Fruit fly (Drosophila melanogaster) whole organism, prepupa: ENCODE data around the gene jhamt.
A peak's percentile ranks its signal among the peaks of the same experiment; 100 is the strongest.

Experiments used
- CG10631 ChIP-seq: fragments of 200-800 bp; sonication (Bioruptor generic); optimal IDR thresholded peaks from 2 replicates; lab custom pipeline; 2016; ENCODE audit warnings: missing biosample characterization, missing genetic modification characterization
- CG10669 ChIP-seq: fragments of 200-800 bp; sonication (Bioruptor generic); optimal IDR thresholded peaks from 3 replicates; lab custom pipeline; 2018; ENCODE audit warnings: missing biosample characterization, mild to moderate bottlenecking, missing genetic modification characterization, moderate library complexity
- CG11294 ChIP-seq: fragments of 200-800 bp; sonication (Bioruptor generic); IDR thresholded peaks from 2 replicates; pipeline ENCODE4 v1.3.6; 2022; ENCODE audit warnings: missing biosample characterization, missing genetic modification characterization
- CG11762 ChIP-seq: fragments of 200-800 bp; sonication (Bioruptor generic); optimal IDR thresholded peaks from 3 replicates; lab custom pipeline; 2016; ENCODE audit warnings: missing biosample characterization, missing genetic modification characterization; ENCODE audit not compliant: insufficient read depth
- CG11902 ChIP-seq: fragments of 200-800 bp; sonication (Bioruptor generic); optimal IDR thresholded peaks from 3 replicates; lab custom pipeline; 2016; ENCODE audit warnings: missing biosample characterization, missing genetic modification characterization
- CG15336 ChIP-seq: fragments of 200-800 bp; sonication (Bioruptor generic); IDR thresholded peaks from 2 replicates; pipeline ENCODE4 v1.3.6; 2022; ENCODE audit warnings: missing biosample characterization, missing genetic modification characterization
- CG1621 ChIP-seq: fragments of 200-800 bp; sonication (Bioruptor generic); optimal IDR thresholded peaks from 3 replicates; lab custom pipeline; 2018; ENCODE audit warnings: missing biosample characterization, mild to moderate bottlenecking, missing genetic modification characterization
- CG16779 ChIP-seq: fragments of 200-800 bp; sonication (Bioruptor generic); optimal IDR thresholded peaks from 3 replicates; lab custom pipeline; 2017; ENCODE audit warnings: missing biosample characterization, mild to moderate bottlenecking, missing genetic modification characterization
- CG3032 ChIP-seq: fragments of 200-800 bp; optimal IDR thresholded peaks from 2 replicates; lab custom pipeline; 2019; ENCODE audit warnings: missing biosample characterization, mild to moderate bottlenecking, missing genetic modification characterization, moderate library complexity
- CG31627 ChIP-seq: fragments of 200-800 bp; sonication (Bioruptor generic); optimal IDR thresholded peaks from 3 replicates; lab custom pipeline; 2016; ENCODE audit warnings: missing biosample characterization, missing genetic modification characterization
- CG32006 ChIP-seq: fragments of 200-800 bp; sonication (Bioruptor generic); optimal IDR thresholded peaks from 3 replicates; lab custom pipeline; 2017; ENCODE audit warnings: missing biosample characterization, mild to moderate bottlenecking, missing genetic modification characterization
- CG34406 ChIP-seq: fragments of 200-800 bp; sonication (Bioruptor generic); optimal IDR thresholded peaks from 3 replicates; lab custom pipeline; 2016; ENCODE audit warnings: missing biosample characterization, missing genetic modification characterization
- CG4318 ChIP-seq: fragments of 200-800 bp; sonication (Bioruptor generic); optimal IDR thresholded peaks from 3 replicates; lab custom pipeline; 2017; ENCODE audit warnings: missing biosample characterization, mild to moderate bottlenecking, missing genetic modification characterization
- CG6276 ChIP-seq: fragments of 200-800 bp; sonication (Bioruptor generic); optimal IDR thresholded peaks from 2 replicates; lab custom pipeline; 2017; ENCODE audit warnings: missing biosample characterization, mild to moderate bottlenecking, missing genetic modification characterization
- CG6808 ChIP-seq: fragments of 200-800 bp; sonication (Bioruptor generic); optimal IDR thresholded peaks from 3 replicates; lab custom pipeline; 2017; ENCODE audit warnings: missing biosample characterization, missing genetic modification characterization, mild to moderate bottlenecking, moderate library complexity, missing genetic modification reagents
- CG6854 ChIP-seq: fragments of 200-800 bp; sonication (Bioruptor generic); optimal IDR thresholded peaks from 2 replicates; lab custom pipeline; 2017; ENCODE audit warnings: missing biosample characterization, mild to moderate bottlenecking, missing genetic modification characterization
- CG7368 ChIP-seq: fragments of 200-800 bp; sonication (Bioruptor generic); optimal IDR thresholded peaks from 3 replicates; lab custom pipeline; 2016; ENCODE audit warnings: missing biosample characterization, missing genetic modification characterization
- CG8119 ChIP-seq: fragments of 200-800 bp; sonication (Bioruptor generic); IDR thresholded peaks from 3 replicates; pipeline ENCODE4 v1.3.6; 2022; ENCODE audit warnings: missing biosample characterization, missing genetic modification characterization
- Eip75B ChIP-seq: fragments of 200-800 bp; sonication (Bioruptor generic); optimal IDR thresholded peaks from 3 replicates; lab custom pipeline; 2016; ENCODE audit warnings: missing biosample characterization, missing genetic modification characterization
- Eip78C ChIP-seq: fragments of 200-800 bp; sonication (Bioruptor generic); peaks from one replicate; lab custom pipeline; 2016; ENCODE audit warnings: missing biosample characterization, missing genetic modification characterization
- Ets21C ChIP-seq: fragments of 200-800 bp; sonication (Bioruptor generic); optimal IDR thresholded peaks from 3 replicates; lab custom pipeline; 2016; ENCODE audit warnings: missing biosample characterization, missing genetic modification characterization
- Ets96B ChIP-seq: fragments of 200-800 bp; optimal IDR thresholded peaks from 2 replicates; lab custom pipeline; 2019; ENCODE audit warnings: missing biosample characterization, mild to moderate bottlenecking, missing genetic modification characterization, moderate library complexity
- Gug ChIP-seq: fragments of 200-800 bp; sonication (Bioruptor generic); IDR thresholded peaks from 2 replicates; pipeline ENCODE4 v1.3.6; 2022; ENCODE audit warnings: missing biosample characterization, missing genetic modification characterization
- Hr38 ChIP-seq: sonication (Bioruptor generic); optimal IDR thresholded peaks from 2 replicates; lab custom pipeline; 2016; ENCODE audit warnings: missing biosample characterization, missing genetic modification characterization
- Hr4 ChIP-seq: fragments of 200-800 bp; sonication (Bioruptor generic); optimal IDR thresholded peaks from 3 replicates; lab custom pipeline; 2016; ENCODE audit warnings: missing biosample characterization, missing genetic modification characterization
- OdsH ChIP-seq: fragments of 200-800 bp; sonication (Bioruptor generic); optimal IDR thresholded peaks from 3 replicates; lab custom pipeline; 2016; ENCODE audit warnings: missing biosample characterization, missing genetic modification characterization
- Smox ChIP-seq: fragments of 200-800 bp; sonication (Bioruptor generic); optimal IDR thresholded peaks from 3 replicates; lab custom pipeline; 2016; ENCODE audit warnings: missing biosample characterization, missing genetic modification characterization
- Sox14 ChIP-seq: fragments of 200-800 bp; sonication (Bioruptor generic); optimal IDR thresholded peaks from 3 replicates; lab custom pipeline; 2016; ENCODE audit warnings: missing biosample characterization, missing genetic modification characterization
- Sox15 ChIP-seq: fragments of 200-800 bp; sonication (Bioruptor generic); optimal IDR thresholded peaks from 3 replicates; lab custom pipeline; 2016; ENCODE audit warnings: missing biosample characterization, missing genetic modification characterization
- achi ChIP-seq: fragments of 200-800 bp; sonication (Bioruptor generic); optimal IDR thresholded peaks from 3 replicates; lab custom pipeline; 2016; ENCODE audit warnings: missing biosample characterization, missing genetic modification characterization
- cyc ChIP-seq: fragments of 200-800 bp; sonication (Bioruptor generic); optimal IDR thresholded peaks from 3 replicates; lab custom pipeline; 2016; ENCODE audit warnings: missing biosample characterization, missing genetic modification characterization
- dsx ChIP-seq: fragments of 200-800 bp; optimal IDR thresholded peaks from 3 replicates; lab custom pipeline; 2019; ENCODE audit warnings: missing biosample characterization, mild to moderate bottlenecking, missing genetic modification characterization, moderate library complexity; ENCODE audit not compliant: poor library complexity, severe bottlenecking
- fd85E ChIP-seq: fragments of 200-800 bp; sonication (Bioruptor generic); optimal IDR thresholded peaks from 3 replicates; lab custom pipeline; 2016; ENCODE audit warnings: missing biosample characterization, missing genetic modification characterization
- fkh ChIP-seq: fragments of 200-800 bp; sonication (Bioruptor generic); optimal IDR thresholded peaks from 3 replicates; lab custom pipeline; 2017; ENCODE audit warnings: missing biosample characterization, mild to moderate bottlenecking, missing genetic modification characterization, moderate library complexity
- lz ChIP-seq: fragments of 200-800 bp; sonication (Bioruptor generic); optimal IDR thresholded peaks from 3 replicates; lab custom pipeline; 2016; ENCODE audit warnings: missing biosample characterization, missing genetic modification characterization
- net ChIP-seq: fragments of 200-800 bp; sonication (Bioruptor generic); optimal IDR thresholded peaks from 3 replicates; lab custom pipeline; 2016; ENCODE audit warnings: missing biosample characterization, missing genetic modification characterization
- spab ChIP-seq: fragments of 200-800 bp; sonication (Bioruptor generic); optimal IDR thresholded peaks from 2 replicates; lab custom pipeline; 2017; ENCODE audit warnings: missing biosample characterization, mild to moderate bottlenecking, missing genetic modification characterization, missing genetic modification reagents
- ss ChIP-seq, 2 experiments: fragments of 200-800 bp; sonication (Bioruptor generic); optimal IDR thresholded peaks; 2 replicates in 1 of 2; 3 replicates in 1 of 2; lab custom pipeline; 2017 to 2018; ENCODE audit warnings: mild to moderate bottlenecking in 2 of 2, missing biosample characterization in 2 of 2, missing genetic modification characterization in 2 of 2, moderate library complexity in 1 of 2
- topi ChIP-seq: fragments of 200-800 bp; sonication (Bioruptor generic); optimal IDR thresholded peaks from 3 replicates; lab custom pipeline; 2016; ENCODE audit warnings: missing biosample characterization, missing genetic modification characterization

jhamt gene

dm6 chr2L:16350742-16351568 is 14.7 kb upstream of the jhamt start (continued):
- TF ChIP-seq CG11902 (GFP tag; lab: Kevin White, UChicago) (peak; percentile 97), Smox (GFP tag; lab: Kevin White, UChicago) (peak; percentile 99), CG8119 (GFP tag; lab: Robert Waterston, UW) (peak; percentile 100), CG3032 (tag; lab: Kevin White, UChicago) (peak; percentile 99), CG31627 (GFP tag; lab: Kevin White, UChicago) (peak; percentile 99), CG10631 (peak; percentile 99), fkh (GFP tag; lab: Kevin White, UChicago) (peak; percentile 93), CG10669 (GFP tag; lab: Kevin White, UChicago) (peak; percentile 99), CG6276 (GFP tag; lab: Kevin White, UChicago) (peak; percentile 99), ss (GFP tag; optimal IDR thresholded peaks at IDR 0.05; lab: Kevin White, UChicago) (peak; percentile 99), achi (GFP tag; lab: Kevin White, UChicago) (peak; percentile 99), CG15336 (GFP tag; lab: Robert Waterston, UW) (peak; percentile 100), CG11294 (GFP tag; lab: Robert Waterston, UW) (peak; percentile 96), CG6808 (GFP tag; lab: Kevin White, UChicago) (peak; percentile 99), cyc (GFP tag; lab: Kevin White, UChicago) (peak; percentile 99), CG6854 (peak; percentile 98), Eip78C (GFP tag; lab: Kevin White, UChicago) (peak; percentile 100)

DNA sequence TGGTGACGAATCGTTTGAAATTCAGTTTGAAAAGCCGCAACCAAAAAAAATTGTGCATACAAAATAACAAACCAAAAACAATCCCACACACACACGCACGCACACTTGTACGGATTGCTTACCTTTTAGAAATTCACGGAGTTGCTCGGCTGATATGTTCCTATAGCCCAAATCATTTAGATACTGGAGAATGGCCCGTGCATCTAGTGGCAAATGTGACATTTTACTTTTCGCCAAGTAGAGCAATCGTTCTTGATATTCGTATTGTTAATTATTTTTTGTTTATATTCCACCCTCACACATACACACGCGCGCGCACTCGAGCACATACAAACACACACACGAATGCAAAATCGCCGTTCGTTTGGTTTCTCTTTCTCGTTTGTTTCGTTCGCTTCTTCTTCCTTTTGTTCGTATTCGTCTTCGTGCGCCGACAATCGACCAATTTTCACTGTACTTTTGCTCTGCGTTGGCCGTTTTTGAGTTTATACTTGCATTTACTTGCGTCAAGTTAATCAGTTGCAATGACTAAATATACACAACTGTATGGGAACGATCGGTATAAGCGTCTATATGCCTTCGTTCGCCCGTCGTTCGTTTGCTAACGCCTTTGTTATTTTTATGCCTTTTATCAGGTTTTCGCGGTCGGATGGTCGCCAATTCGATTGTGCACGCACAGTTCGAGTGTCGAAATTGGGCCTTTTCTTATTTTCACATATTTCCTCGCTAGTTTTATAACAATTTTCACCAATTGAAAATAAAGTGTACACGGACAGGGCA is 13.7 kb upstream of the jhamt start:
- TF ChIP-seq CG6854 (no peak), lz (GFP tag; lab: Kevin White, UChicago) (no peak), Hr4 (GFP tag; lab: Kevin White, UChicago) (no peak), Sox14 (GFP tag; lab: Kevin White, UChicago) (no peak), Ets21C (GFP tag; lab: Kevin White, UChicago) (no peak), dsx (no peak), CG31627 (GFP tag; lab: Kevin White, UChicago) (no peak), CG34406 (GFP tag; lab: Kevin White, UChicago) (no peak), CG32006 (GFP tag; lab: Kevin White, UChicago) (no peak), topi (GFP tag; lab: Kevin White, UChicago) (no peak), Ets96B (tag; lab: Kevin White, UChicago) (no peak), CG6808 (GFP tag; lab: Kevin White, UChicago) (no peak), Sox15 (GFP tag; lab: Kevin White, UChicago) (no peak), fd85E (no peak), Hr38 (GFP tag; lab: Kevin White, UChicago) (no peak), Gug (GFP tag; lab: Robert Waterston, UW) (no peak), OdsH (GFP tag; lab: Kevin White, UChicago) (no peak), Eip75B (no peak), CG3032 (tag; lab: Kevin White, UChicago) (no peak)

DNA sequence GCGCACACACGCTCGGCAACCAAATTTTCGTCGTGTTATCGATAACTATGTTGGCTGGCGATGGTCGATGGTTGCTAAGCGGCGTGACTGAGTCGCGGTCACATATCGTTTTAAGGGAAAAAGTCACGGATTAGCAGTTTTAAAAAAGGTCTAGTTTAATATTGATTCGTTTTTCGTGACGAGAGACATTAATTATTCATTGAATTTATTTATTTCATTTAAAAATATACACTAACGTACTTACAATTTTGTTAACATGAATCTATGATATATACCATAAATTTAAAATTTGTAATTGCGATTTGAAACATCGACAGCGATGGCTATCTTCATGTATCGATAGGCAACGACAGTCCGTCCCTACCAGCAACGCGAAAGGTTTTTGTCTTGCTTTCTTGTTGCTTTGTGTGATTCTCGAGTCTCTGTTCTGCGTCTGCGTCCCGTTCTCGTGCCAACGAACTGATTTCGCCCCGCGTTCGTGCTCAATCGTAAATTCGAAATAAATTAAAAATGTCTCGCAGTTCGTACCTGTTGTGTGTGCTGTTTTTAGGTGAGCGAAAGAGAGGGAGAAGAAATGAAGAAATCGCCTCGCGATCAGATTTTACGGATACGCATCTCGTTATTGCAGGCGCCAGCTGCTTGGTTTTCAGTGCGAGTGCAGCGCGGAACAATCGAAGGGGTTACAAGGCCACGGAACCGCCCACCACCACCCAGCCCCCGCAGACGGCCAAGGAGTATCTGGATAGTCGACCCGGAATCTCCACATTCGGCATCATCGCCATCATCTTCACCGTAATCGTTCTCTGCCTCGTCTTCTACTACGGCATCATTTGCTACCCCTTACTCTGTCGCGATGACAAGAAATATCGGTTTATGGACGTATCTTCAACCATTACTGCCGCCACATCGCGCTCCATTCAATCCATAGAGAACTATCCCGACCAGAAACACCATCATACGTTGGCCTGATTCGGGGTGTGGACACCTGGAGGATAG is 12.8 kb upstream of the jhamt start, which contains the start of the genes Hyls1, chif and CG4455:
Hyls1 (minus strand) TSS at position 44 of the 996 bp plus-strand sequence.
chif (minus strand) TSS at position 44 of the 996 bp plus-strand sequence.
CG4455 (plus strand) TSS at position 350 of the 996 bp plus-strand sequence.
- TF ChIP-seq Sox15 (GFP tag; lab: Kevin White, UChicago): no peak
- no peak for TF ChIP-seq CG11762 (GFP tag; lab: Kevin White, UChicago)
- no peak for TF ChIP-seq Gug (GFP tag; lab: Robert Waterston, UW)
- TF ChIP-seq Sox14 (GFP tag; lab: Kevin White, UChicago): peak; percentile 46
- TF ChIP-seq Eip78C (GFP tag; lab: Kevin White, UChicago): peak; percentile 65
- no peak for TF ChIP-seq CG4318
- peak; percentile 70 for TF ChIP-seq CG1621
- TF ChIP-seq net (GFP tag; lab: Kevin White, UChicago): peak; percentile 10
- TF ChIP-seq CG15336 (GFP tag; lab: Robert Waterston, UW): no peak
- no peak for TF ChIP-seq CG11294 (GFP tag; lab: Robert Waterston, UW)
- TF ChIP-seq CG11902 (GFP tag; lab: Kevin White, UChicago): peak; percentile 31
- TF ChIP-seq CG7368 (GFP tag; lab: Kevin White, UChicago): no peak
- peak; percentile 46 for TF ChIP-seq achi (GFP tag; lab: Kevin White, UChicago)
- TF ChIP-seq CG10669 (GFP tag; lab: Kevin White, UChicago): peak; percentile 3
- peak; percentile 6 for TF ChIP-seq CG34406 (GFP tag; lab: Kevin White, UChicago)
- peak; percentile 31 for TF ChIP-seq Smox (GFP tag; lab: Kevin White, UChicago)
- TF ChIP-seq Hr38 (GFP tag; lab: Kevin White, UChicago): no peak
- no peak for TF ChIP-seq spab (GFP tag; lab: Kevin White, UChicago)
- no peak for TF ChIP-seq CG32006 (GFP tag; lab: Kevin White, UChicago)
- TF ChIP-seq CG16779 (tag; lab: Kevin White, UChicago): no peak
- peak; percentile 24 for TF ChIP-seq CG31627 (GFP tag; lab: Kevin White, UChicago)
- peak; percentile 5 for TF ChIP-seq cyc (GFP tag; lab: Kevin White, UChicago)
